Fruit fly (Drosophila melanogaster): ENCODE measurements around the gene alpha-Est6.

Gene alpha-Est6

dm6 chr3R:7504989-7505761 is 23.4 kb downstream of the alpha-Est6 start, which contains the start of gene alpha-Est9 (continued):
- TF ChIP-seq Jarid2 (GFP tag; optimal IDR thresholded peaks at IDR 0.05) (peak; percentile 85), slbo (GFP tag; IDR thresholded peaks at IDR 0.05) (no peak), scrt (GFP tag; optimal IDR thresholded peaks at IDR 0.05) (peak; percentile 49), pho (GFP tag; optimal IDR thresholded peaks at IDR 0.05) (no peak), NfI (GFP tag; optimal IDR thresholded peaks at IDR 0.05) (peak; percentile 1), Eip74EF (GFP tag; optimal IDR thresholded peaks at IDR 0.05) (no peak), E2f1 (GFP tag; IDR thresholded peaks at IDR 0.05) (no peak), Asciz (GFP tag; optimal IDR thresholded peaks at IDR 0.05) (no peak), ham (GFP tag; IDR thresholded peaks at IDR 0.05) (no peak), pzg (GFP tag; optimal IDR thresholded peaks at IDR 0.05) (no peak), slp2 (GFP tag; optimal IDR thresholded peaks at IDR 0.05) (no peak), Hmr (GFP tag; optimal IDR thresholded peaks at IDR 0.05) (peak; percentile 52), HLHmδ (GFP tag; optimal IDR thresholded peaks at IDR 0.05) (no peak), D19B (GFP tag; optimal IDR thresholded peaks at IDR 0.05) (no peak), CrebB (tag; optimal IDR thresholded peaks at IDR 0.05) (peak; percentile 2), Camta (GFP tag; optimal IDR thresholded peaks at IDR 0.05) (no peak), Xrp1 (GFP tag; IDR thresholded peaks at IDR 0.05) (no peak), zen (tag; optimal IDR thresholded peaks at IDR 0.05) (no peak), dysf (GFP tag; IDR thresholded peaks at IDR 0.05) (peak; percentile 25; the same call in 1 of the 3 replicates), CG10274 (GFP tag; optimal IDR thresholded peaks at IDR 0.05) (no peak), BtbVII (GFP tag; optimal IDR thresholded peaks at IDR 0.05) (no peak), CG7372 (GFP tag; IDR thresholded peaks at IDR 0.05) (no peak), CG3726 (GFP tag; IDR thresholded peaks at IDR 0.05) (no peak), tgo (GFP tag; IDR thresholded peaks at IDR 0.05) (no peak), esg (GFP tag; conservative IDR thresholded peaks at IDR 0.05) (no peak), E2f2 (GFP tag; IDR thresholded peaks at IDR 0.05) (no peak), CG3065 (GFP tag; optimal IDR thresholded peaks at IDR 0.05) (no peak), crp (GFP tag; optimal IDR thresholded peaks at IDR 0.05) (no peak), Neu2 (GFP tag; optimal IDR thresholded peaks at IDR 0.05; ENCODE audit: borderline replicate concordance) (no peak), Bgb (GFP tag; IDR thresholded peaks at IDR 0.05; ENCODE audit: partially characterized antibody) (peak; percentile 48; the same call in 1 of the 2 replicates), CG18619 (GFP tag; optimal IDR thresholded peaks at IDR 0.05) (no peak), tna (GFP tag; IDR thresholded peaks at IDR 0.05; ENCODE audit: partially characterized antibody) (no peak), CG8388 (GFP tag; optimal IDR thresholded peaks at IDR 0.05) (no peak), ssp (GFP tag; IDR thresholded peaks at IDR 0.05) (no peak), Dip3 (GFP tag; optimal IDR thresholded peaks at IDR 0.05) (no peak), CG10959 (GFP tag; IDR thresholded peaks at IDR 0.05) (no peak), Dek (tag; optimal IDR thresholded peaks at IDR 0.05) (no peak), Atf6 (GFP tag; IDR thresholded peaks at IDR 0.05) (0 out of 2 replicates have a peak, but pooled peaks have one; percentile 31), Max (GFP tag; optimal IDR thresholded peaks at IDR 0.05) (no peak), CG18599 (GFP tag; optimal IDR thresholded peaks at IDR 0.05) (peak; percentile 30), Xbp1 (GFP tag; optimal IDR thresholded peaks at IDR 0.05) (no peak), pfk (GFP tag; optimal IDR thresholded peaks at IDR 0.05) (no peak), CG14710 (tag; optimal IDR thresholded peaks at IDR 0.05) (no peak), sisA (GFP tag; IDR thresholded peaks at IDR 0.05) (no peak), CG12659 (GFP tag; optimal IDR thresholded peaks at IDR 0.05) (no peak), Sry-δ (GFP tag; optimal IDR thresholded peaks at IDR 0.05) (no peak), CG4730 (GFP tag; IDR thresholded peaks at IDR 0.05) (no peak), CG8359 (GFP tag; optimal IDR thresholded peaks at IDR 0.05; ENCODE audit: borderline replicate concordance) (no peak), CG11247 (GFP tag; IDR thresholded peaks at IDR 0.05) (0 out of 2 replicates have a peak, but pooled peaks have one; percentile 10)
